Fruit fly (Drosophila melanogaster): ENCODE results near the gene CG14195.

DNA sequence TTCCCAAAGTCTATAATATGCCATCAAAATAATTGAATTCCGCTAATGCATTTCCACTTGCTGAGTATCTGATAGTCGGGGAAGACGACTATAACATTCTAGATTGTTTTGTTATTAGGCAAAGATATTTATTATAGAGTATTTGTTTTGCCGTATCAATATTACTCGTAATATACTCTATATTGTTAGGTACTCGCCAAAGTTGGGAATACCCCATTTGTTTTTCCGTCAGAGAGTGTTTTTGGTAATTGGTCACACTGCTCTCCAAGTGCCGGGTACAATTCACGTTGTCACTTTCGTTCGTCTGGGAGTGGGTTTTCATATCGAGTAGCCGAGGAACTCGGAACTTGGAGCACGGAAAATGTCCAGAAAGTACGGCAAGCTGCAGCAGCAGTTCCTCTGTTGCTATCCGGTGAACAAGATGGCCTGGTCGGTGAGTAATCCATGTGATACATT, 31.5 kb upstream of the CG14195 start, which contains the start of gene CG7889:
- TF ChIP-seq CG10669 (GFP tag; optimal IDR thresholded peaks at IDR 0.05), result peak; percentile 31
- TF ChIP-seq Blimp-1 (GFP tag; optimal IDR thresholded peaks at IDR 0.05), result peak; percentile 78
- no peak for TF ChIP-seq fkh (GFP tag; optimal IDR thresholded peaks at IDR 0.05)
- TF ChIP-seq CG6854 (GFP tag; optimal IDR thresholded peaks at IDR 0.05), result peak; percentile 29
- no peak for TF ChIP-seq CG8632 (GFP tag; optimal IDR thresholded peaks at IDR 0.05)
- peak; percentile 7 for TF ChIP-seq Hr39 (GFP tag; optimal IDR thresholded peaks at IDR 0.05)
- no peak for TF ChIP-seq lz (GFP tag; optimal IDR thresholded peaks at IDR 0.05)
- TF ChIP-seq Eip75B (GFP tag; optimal IDR thresholded peaks at IDR 0.05), result peak; percentile 29
- TF ChIP-seq CG1621 (tag; optimal IDR thresholded peaks at IDR 0.05), result no peak
- TF ChIP-seq Met (GFP tag; optimal IDR thresholded peaks at IDR 0.05), result peak; percentile 18
- TF ChIP-seq CG9139 (GFP tag; optimal IDR thresholded peaks at IDR 0.05), result no peak
- TF ChIP-seq Sox102F (GFP tag; optimal IDR thresholded peaks at IDR 0.05), result no peak

All from whole organism, prepupa.